Worm (Caenorhabditis elegans): Measurements from ENCODE around the gene ulp-4.

The ulp-4 gene

ce11 chrII:8137379-8137778, 7.6 kb downstream of the ulp-4 start (continued):
- no peak for TF ChIP-seq sma-9 (GFP tag; optimal IDR thresholded peaks at IDR 0.05)
- no peak for TF ChIP-seq sma-9 (tag; optimal IDR thresholded peaks at IDR 0.05)
- TF ChIP-seq dmd-4 (tag; optimal IDR thresholded peaks at IDR 0.05), result no peak
- TF ChIP-seq crh-2 (tag; optimal IDR thresholded peaks at IDR 0.05), result no peak
- TF ChIP-seq alr-1 (tag; optimal IDR thresholded peaks at IDR 0.05), result no peak

ce11 chrII:8138015-8138546, 8.3 kb downstream of the ulp-4 start, which contains the start of gene cdc-48.2:
TSS of gene cdc-48.2 (plus strand) at chrII:8138496.
- TF ChIP-seq C34F6.9 (tag; optimal IDR thresholded peaks at IDR 0.05) (peak; percentile 36), mab-5 (tag; optimal IDR thresholded peaks at IDR 0.05) (no peak), ztf-1 (GFP tag; conservative IDR thresholded peaks at IDR 0.05) (no peak), unc-62 (GFP tag; optimal IDR thresholded peaks at IDR 0.05) (no peak), crh-2 (tag; optimal IDR thresholded peaks at IDR 0.05) (no peak), lin-39 (tag; optimal IDR thresholded peaks at IDR 0.05) (no peak), skn-1 (tag; optimal IDR thresholded peaks at IDR 0.05) (peak; percentile 86), sem-4 (tag; optimal IDR thresholded peaks at IDR 0.05) (no peak), unc-55 (GFP tag; optimal IDR thresholded peaks at IDR 0.05) (peak; percentile 2), lsy-2 (tag; optimal IDR thresholded peaks at IDR 0.05) (peak in 1 of 2 experiments; percentile 27), ztf-4 (tag; optimal IDR thresholded peaks at IDR 0.05) (no peak), ceh-82 (tag; optimal IDR thresholded peaks at IDR 0.05) (no peak), fos-1 (tag; optimal IDR thresholded peaks at IDR 0.05) (peak; percentile 0), nhr-77 (tag; optimal IDR thresholded peaks at IDR 0.05) (no peak), nhr-11 (tag; optimal IDR thresholded peaks at IDR 0.05) (no peak), nhr-10 (tag; optimal IDR thresholded peaks at IDR 0.05) (no peak), ztf-11 (tag; optimal IDR thresholded peaks at IDR 0.05) (no peak)

- TF ChIP-seq lin-39 (tag; optimal IDR thresholded peaks at IDR 0.05) (no peak), mdl-1 (tag; optimal IDR thresholded peaks at IDR 0.05) (no peak), nhr-23 (tag; optimal IDR thresholded peaks at IDR 0.05) (no peak), ceh-82 (tag; optimal IDR thresholded peaks at IDR 0.05) (no peak), aly-2 (tag; optimal IDR thresholded peaks at IDR 0.05) (no peak), mab-5 (tag; optimal IDR thresholded peaks at IDR 0.05) (no peak), ceh-16 (tag; optimal IDR thresholded peaks at IDR 0.05) (no peak), snpc-4 (tag; optimal IDR thresholded peaks at IDR 0.05) (no peak), nhr-237 (tag; optimal IDR thresholded peaks at IDR 0.05) (no peak), gmeb-1 (tag; optimal IDR thresholded peaks at IDR 0.05) (no peak), unc-39 (tag; optimal IDR thresholded peaks at IDR 0.05) (no peak), sma-3 (GFP tag; optimal IDR thresholded peaks at IDR 0.05) (no peak), elt-3 (tag; optimal IDR thresholded peaks at IDR 0.05) (no peak), dmd-4 (tag; optimal IDR thresholded peaks at IDR 0.05) (no peak), F13H6.1 (tag; optimal IDR thresholded peaks at IDR 0.05) (no peak), ZK546.5 (tag; optimal IDR thresholded peaks at IDR 0.05) (no peak), blmp-1 (tag; optimal IDR thresholded peaks at IDR 0.05; ENCODE audit: insufficient read depth) (no peak)
Observed at ce11 chrII:8141135-8141534, 11.4 kb downstream of the ulp-4 start.

ce11 chrII:8143278-8143931, 13.6 kb downstream of the ulp-4 start, which contains the start of the genes ints-11 and rpl-10:
TSS of gene ints-11 (minus strand) at chrII:8143478.
TSS of gene rpl-10 (plus strand) at chrII:8143881.
- TF ChIP-seq nhr-6 (tag; optimal IDR thresholded peaks at IDR 0.05) (no peak), unc-39 (tag; optimal IDR thresholded peaks at IDR 0.05) (no peak), lsy-2 (tag; optimal IDR thresholded peaks at IDR 0.05) (peak; percentile 65 to 97), sma-3 (GFP tag; optimal IDR thresholded peaks at IDR 0.05) (peak; percentile 43), C34F6.9 (tag; optimal IDR thresholded peaks at IDR 0.05) (peak; percentile 85), lin-13 (GFP tag; optimal IDR thresholded peaks at IDR 0.05) (peak; percentile 22), R02D3.7 (tag; optimal IDR thresholded peaks at IDR 0.05) (no peak), ceh-16 (tag; optimal IDR thresholded peaks at IDR 0.05) (no peak), ceh-82 (tag; optimal IDR thresholded peaks at IDR 0.05) (no peak), gmeb-1 (tag; optimal IDR thresholded peaks at IDR 0.05) (peak; percentile 56), peb-1 (tag; optimal IDR thresholded peaks at IDR 0.05) (no peak), crh-2 (tag; optimal IDR thresholded peaks at IDR 0.05) (peak; percentile 58), nhr-129 (tag; optimal IDR thresholded peaks at IDR 0.05) (peak; percentile 69), unc-62 (GFP tag; optimal IDR thresholded peaks at IDR 0.05) (no peak), fos-1 (tag; optimal IDR thresholded peaks at IDR 0.05) (peak; percentile 42), unc-55 (GFP tag; optimal IDR thresholded peaks at IDR 0.05) (peak; percentile 85), egl-27 (tag; optimal IDR thresholded peaks at IDR 0.05) (no peak), Y55F3AM.14 (GFP tag; optimal IDR thresholded peaks at IDR 0.05) (no peak), skn-1 (tag; optimal IDR thresholded peaks at IDR 0.05) (peak; percentile 6), blmp-1 (tag; optimal IDR thresholded peaks at IDR 0.05; ENCODE audit: insufficient read depth) (no peak), nhr-237 (tag; optimal IDR thresholded peaks at IDR 0.05) (no peak)
